Fruit fly (Drosophila melanogaster) whole organism, embryonic: Measurements from ENCODE around the gene CG43815.

Experiments used
- Abd-B ChIP-seq: fragments of 200-800 bp; sonication (Bioruptor generic); optimal IDR thresholded peaks from 2 replicates; lab custom pipeline; 2018; ENCODE audit warnings: missing biosample characterization, mild to moderate bottlenecking, missing genetic modification characterization, moderate library complexity
- CG11247 ChIP-seq: fragments of 200-800 bp; sonication (Bioruptor generic); IDR thresholded peaks from 2 replicates; pipeline ENCODE4 v1.3.6; 2022; ENCODE audit warnings: missing biosample characterization, missing genetic modification characterization
- CG12659 ChIP-seq: fragments of 200-800 bp; sonication (Bioruptor generic); optimal IDR thresholded peaks from 3 replicates; lab custom pipeline; 2017; ENCODE audit warnings: mild to moderate bottlenecking, missing biosample characterization, missing genetic modification reagents, missing genetic modification characterization
- CG12942 ChIP-seq: fragments of 200-800 bp; sonication (Bioruptor generic); optimal IDR thresholded peaks from 3 replicates; lab custom pipeline; 2016; ENCODE audit warnings: missing biosample characterization, missing genetic modification characterization
- CG13123 ChIP-seq: fragments of 200-800 bp; sonication (Bioruptor generic); optimal IDR thresholded peaks from 2 replicates; lab custom pipeline; 2016; ENCODE audit warnings: missing biosample characterization, missing genetic modification characterization
- CG13424 ChIP-seq: fragments of 200-800 bp; sonication (Bioruptor generic); optimal IDR thresholded peaks from 2 replicates; lab custom pipeline; 2019; ENCODE audit warnings: missing biosample characterization, mild to moderate bottlenecking, missing genetic modification characterization, moderate library complexity
- CG14050 ChIP-seq: fragments of 200-800 bp; sonication (Bioruptor generic); IDR thresholded peaks from 3 replicates; pipeline ENCODE4 v1.3.6; 2022; ENCODE audit warnings: missing biosample characterization, missing genetic modification characterization
- CG15601 ChIP-seq: fragments of 200-800 bp; sonication (Bioruptor generic); optimal IDR thresholded peaks from 3 replicates; lab custom pipeline; 2019; ENCODE audit warnings: missing biosample characterization, mild to moderate bottlenecking, missing genetic modification characterization, moderate library complexity
- CG17361 ChIP-seq: fragments of 200-800 bp; sonication (Bioruptor generic); IDR thresholded peaks from 3 replicates; pipeline ENCODE4 v1.3.6; 2022; ENCODE audit warnings: missing biosample characterization, missing genetic modification characterization
- CG1792 ChIP-seq: fragments of 200-800 bp; sonication (Bioruptor generic); optimal IDR thresholded peaks from 2 replicates; lab custom pipeline; 2016; ENCODE audit warnings: missing biosample characterization, missing genetic modification characterization
- CG18599 ChIP-seq: fragments of 200-800 bp; sonication (Bioruptor generic); optimal IDR thresholded peaks from 3 replicates; lab custom pipeline; 2017; ENCODE audit warnings: missing biosample characterization, missing genetic modification characterization, mild to moderate bottlenecking, moderate library complexity, missing genetic modification reagents
- CG2199 ChIP-seq: fragments of 200-800 bp; sonication (Bioruptor generic); IDR thresholded peaks from 3 replicates; pipeline ENCODE4 v1.3.6; 2022; ENCODE audit warnings: missing biosample characterization, missing genetic modification characterization
- CG30020 ChIP-seq: fragments of 200-800 bp; optimal IDR thresholded peaks from 2 replicates; lab custom pipeline; 2019; ENCODE audit warnings: missing biosample characterization, mild to moderate bottlenecking, missing genetic modification characterization, moderate library complexity
- CG30403 ChIP-seq: fragments of 200-800 bp; sonication (Bioruptor generic); optimal IDR thresholded peaks from 3 replicates; lab custom pipeline; 2016; ENCODE audit warnings: missing biosample characterization, missing genetic modification characterization
- CG3163 ChIP-seq: fragments of 200-800 bp; sonication (Bioruptor generic); optimal IDR thresholded peaks from 3 replicates; lab custom pipeline; 2016; ENCODE audit warnings: missing biosample characterization, missing genetic modification characterization
- CG3281 ChIP-seq: fragments of 200-800 bp; sonication (Bioruptor generic); optimal IDR thresholded peaks from 3 replicates; lab custom pipeline; 2017; ENCODE audit warnings: missing biosample characterization, mild to moderate bottlenecking, missing genetic modification characterization
- CG43689 ChIP-seq: fragments of 200-800 bp; sonication (Bioruptor generic); IDR thresholded peaks from 2 replicates; pipeline ENCODE4 v1.3.6; 2022; ENCODE audit warnings: missing biosample characterization, missing genetic modification characterization
- CG4424 ChIP-seq: fragments of 200-800 bp; sonication (Bioruptor generic); optimal IDR thresholded peaks from 3 replicates; lab custom pipeline; 2016; ENCODE audit warnings: missing biosample characterization, missing genetic modification characterization
- CG6791 ChIP-seq: fragments of 200-800 bp; sonication (Bioruptor generic); IDR thresholded peaks from 3 replicates; pipeline ENCODE4 v1.3.6; 2022; ENCODE audit warnings: missing biosample characterization, missing genetic modification characterization; ENCODE audit not compliant: partially characterized antibody
- CG6813 ChIP-seq: fragments of 200-800 bp; sonication (Bioruptor generic); optimal IDR thresholded peaks from 2 replicates; lab custom pipeline; 2017; ENCODE audit warnings: missing biosample characterization, missing genetic modification characterization, mild to moderate bottlenecking, moderate library complexity, missing genetic modification reagents
- CG7271 ChIP-seq: fragments of 200-800 bp; sonication (Bioruptor generic); optimal IDR thresholded peaks from 2 replicates; lab custom pipeline; 2018; ENCODE audit warnings: missing biosample characterization, mild to moderate bottlenecking, missing genetic modification characterization, moderate library complexity
- CG7928 ChIP-seq: fragments of 200-800 bp; sonication (Bioruptor generic); optimal IDR thresholded peaks from 2 replicates; lab custom pipeline; 2017; ENCODE audit warnings: missing biosample characterization, mild to moderate bottlenecking, missing genetic modification characterization
- CG8281 ChIP-seq: fragments of 200-800 bp; sonication (Bioruptor generic); optimal IDR thresholded peaks from 2 replicates; lab custom pipeline; 2018; ENCODE audit warnings: missing biosample characterization, mild to moderate bottlenecking, missing genetic modification characterization, moderate library complexity
- CG9215 ChIP-seq: fragments of 200-800 bp; sonication (Bioruptor generic); IDR thresholded peaks from 2 replicates; pipeline ENCODE4 v1.3.6; 2022; ENCODE audit warnings: missing biosample characterization, missing genetic modification characterization
- CG9437 ChIP-seq: fragments of 200-800 bp; sonication (Bioruptor generic); optimal IDR thresholded peaks from 2 replicates; lab custom pipeline; 2018; ENCODE audit warnings: missing biosample characterization, mild to moderate bottlenecking, missing genetic modification characterization
- Dll ChIP-seq: fragments of 200-800 bp; sonication (Bioruptor generic); IDR thresholded peaks from 4 replicates; pipeline ENCODE4 v1.3.6; 2022; ENCODE audit warnings: missing biosample characterization, missing genetic modification characterization; ENCODE audit not compliant: partially characterized antibody
- Fer1 ChIP-seq: fragments of 200-800 bp; sonication (Bioruptor generic); optimal IDR thresholded peaks from 2 replicates; lab custom pipeline; 2017; ENCODE audit warnings: missing biosample characterization, mild to moderate bottlenecking, missing genetic modification characterization
- Lim3 ChIP-seq: fragments of 200-800 bp; sonication (Bioruptor generic); IDR thresholded peaks from 2 replicates; pipeline ENCODE4 v1.3.6; 2022; ENCODE audit warnings: missing biosample characterization, missing genetic modification characterization
- Mad ChIP-seq: fragments of 200-800 bp; sonication (Bioruptor generic); optimal IDR thresholded peaks from 2 replicates; lab custom pipeline; 2016; ENCODE audit warnings: missing biosample characterization, missing genetic modification characterization
- NK7.1 ChIP-seq: fragments of 200-800 bp; sonication (Bioruptor generic); optimal IDR thresholded peaks from 3 replicates; lab custom pipeline; 2016; ENCODE audit warnings: missing biosample characterization, missing genetic modification characterization
- Nf-YC ChIP-seq: fragments of 200-800 bp; optimal IDR thresholded peaks from 3 replicates; lab custom pipeline; 2019; ENCODE audit warnings: missing biosample characterization, mild to moderate bottlenecking, missing genetic modification characterization, moderate library complexity
- Poxn ChIP-seq: fragments of 200-800 bp; sonication (Bioruptor generic); IDR thresholded peaks from 2 replicates; pipeline ENCODE4 v1.3.6; 2022; ENCODE audit warnings: missing biosample characterization, missing genetic modification characterization
- Sin3A ChIP-seq: fragments of >200 bp; optimal IDR thresholded peaks from 2 replicates; lab custom pipeline; 2018
- TFAM ChIP-seq: fragments of 200-800 bp; sonication (Bioruptor generic); optimal IDR thresholded peaks from 2 replicates; lab custom pipeline; 2017; ENCODE audit warnings: missing biosample characterization, missing genetic modification characterization, inconsistent platforms
- Vsx1 ChIP-seq: fragments of 200-800 bp; sonication (Bioruptor generic); optimal IDR thresholded peaks from 2 replicates; lab custom pipeline; 2017; ENCODE audit warnings: missing biosample characterization, mild to moderate bottlenecking, missing genetic modification characterization, missing genetic modification reagents
- ase ChIP-seq: fragments of 200-800 bp; sonication (Bioruptor generic); IDR thresholded peaks from 3 replicates; pipeline ENCODE4 v1.3.6; 2022; ENCODE audit warnings: missing biosample characterization, missing genetic modification characterization
- bbx ChIP-seq: fragments of 200-800 bp; sonication (Bioruptor generic); IDR thresholded peaks from 2 replicates; pipeline ENCODE4 v1.3.6; 2022; ENCODE audit warnings: missing biosample characterization, missing genetic modification characterization; ENCODE audit not compliant: partially characterized antibody
- bowl ChIP-seq: fragments of 200-800 bp; sonication (Bioruptor generic); IDR thresholded peaks from 2 replicates; pipeline ENCODE4 v1.3.6; 2022; ENCODE audit warnings: missing biosample characterization, missing genetic modification characterization
- croc ChIP-seq: fragments of 200-800 bp; sonication (Bioruptor generic); conservative IDR thresholded peaks from 3 replicates; pipeline ENCODE4 v1.3.6; 2022; ENCODE audit warnings: missing biosample characterization, missing genetic modification characterization
- cwo ChIP-seq: fragments of 200-800 bp; sonication (Bioruptor generic); optimal IDR thresholded peaks from 3 replicates; lab custom pipeline; 2017; ENCODE audit warnings: missing biosample characterization, missing genetic modification characterization, mild to moderate bottlenecking, moderate library complexity, missing genetic modification reagents
- emc ChIP-seq: fragments of 200-800 bp; sonication (Bioruptor generic); optimal IDR thresholded peaks from 2 replicates; lab custom pipeline; 2016; ENCODE audit warnings: missing biosample characterization, missing genetic modification characterization
- klu ChIP-seq: fragments of 200-800 bp; sonication (Bioruptor generic); IDR thresholded peaks from 2 replicates; pipeline ENCODE4 v1.3.6; 2022; ENCODE audit warnings: missing biosample characterization, missing genetic modification characterization
- knrl ChIP-seq: fragments of 200-800 bp; sonication (Bioruptor generic); IDR thresholded peaks from 3 replicates; pipeline ENCODE4 v1.3.6; 2022; ENCODE audit warnings: missing biosample characterization, missing genetic modification characterization; ENCODE audit not compliant: partially characterized antibody
- org-1 ChIP-seq: fragments of 200-800 bp; sonication (Bioruptor generic); optimal IDR thresholded peaks from 2 replicates; lab custom pipeline; 2017; ENCODE audit warnings: missing biosample characterization, missing genetic modification characterization
- sens ChIP-seq: fragments of 200-800 bp; sonication (Bioruptor generic); peaks from one replicate; lab custom pipeline; 2016; ENCODE audit warnings: missing biosample characterization, missing genetic modification characterization
- slp2 ChIP-seq: fragments of 200-800 bp; sonication (Bioruptor generic); optimal IDR thresholded peaks from 2 replicates; lab custom pipeline; 2016; ENCODE audit warnings: missing biosample characterization, missing genetic modification characterization
- ssp ChIP-seq: fragments of 200-800 bp; sonication (Bioruptor generic); IDR thresholded peaks from 2 replicates; pipeline ENCODE4 v1.3.6; 2022; ENCODE audit warnings: missing biosample characterization, missing genetic modification characterization
- tin ChIP-seq: fragments of 200-800 bp; sonication (Bioruptor generic); optimal IDR thresholded peaks from 3 replicates; lab custom pipeline; 2016; ENCODE audit warnings: missing biosample characterization, missing genetic modification characterization
- tna ChIP-seq: fragments of 200-800 bp; sonication (Bioruptor generic); IDR thresholded peaks from 2 replicates; pipeline ENCODE4 v1.3.6; 2022; ENCODE audit warnings: missing biosample characterization, missing genetic modification characterization; ENCODE audit not compliant: partially characterized antibody
- zen2 ChIP-seq: fragments of 200-800 bp; sonication (Bioruptor generic); IDR thresholded peaks from 3 replicates; pipeline ENCODE4 v1.3.6; 2022; ENCODE audit warnings: missing biosample characterization, missing genetic modification characterization; ENCODE audit not compliant: partially characterized antibody

Gene CG43815

dm6 chr2L:3575679-3576442 lies at the start of gene CG43815 (continued):
- TF ChIP-seq cwo (GFP tag; lab: Kevin White, UChicago) (no peak), bbx (GFP tag; lab: Robert Waterston, UW) (no peak), TFAM (GFP tag; lab: Kevin White, UChicago) (no peak), CG9215 (GFP tag; lab: Robert Waterston, UW) (no peak), zen2 (GFP tag; lab: Robert Waterston, UW) (no peak), Nf-YC (tag; lab: Kevin White, UChicago) (no peak), ase (no peak), Mad (GFP tag; lab: Kevin White, UChicago) (no peak), CG11247 (GFP tag; lab: Robert Waterston, UW) (no peak), NK7.1 (GFP tag; lab: Kevin White, UChicago) (no peak), CG6791 (GFP tag; lab: Robert Waterston, UW) (no peak), CG12659 (GFP tag; lab: Kevin White, UChicago) (no peak), CG2199 (no peak), Vsx1 (no peak), CG3163 (GFP tag; lab: Kevin White, UChicago) (no peak), CG17361 (GFP tag; lab: Robert Waterston, UW) (no peak), CG9437 (no peak), CG13123 (GFP tag; lab: Kevin White, UChicago) (no peak), emc (GFP tag; lab: Kevin White, UChicago) (no peak), CG6813 (GFP tag; lab: Kevin White, UChicago) (peak; percentile 18), sens (GFP tag; lab: Kevin White, UChicago) (peak; percentile 84), Lim3 (no peak), Sin3A (lab: Kevin White, UChicago) (no peak), CG8281 (no peak), CG13424 (tag; lab: Kevin White, UChicago) (no peak), CG18599 (peak; percentile 3), Dll (GFP tag; lab: Robert Waterston, UW) (no peak), tna (GFP tag; lab: Robert Waterston, UW) (no peak), CG43689 (no peak), CG4424 (GFP tag; lab: Kevin White, UChicago) (peak; percentile 14), CG7928 (GFP tag; lab: Kevin White, UChicago) (no peak), bowl (GFP tag; lab: Robert Waterston, UW) (no peak), tin (no peak), klu (GFP tag; lab: Robert Waterston, UW) (no peak), ssp (GFP tag; lab: Robert Waterston, UW) (no peak), CG30403 (GFP tag; lab: Kevin White, UChicago) (peak; percentile 22), CG12942 (GFP tag; lab: Kevin White, UChicago) (no peak), CG30020 (tag; lab: Kevin White, UChicago) (no peak), croc (GFP tag; lab: Robert Waterston, UW) (no peak), CG3281 (GFP tag; lab: Kevin White, UChicago) (no peak), CG14050 (GFP tag; lab: Robert Waterston, UW) (no peak), slp2 (no peak), Abd-B (GFP tag; lab: Kevin White, UChicago) (no peak), CG7271 (no peak), Fer1 (GFP tag; lab: Kevin White, UChicago) (no peak), CG15601 (tag; lab: Kevin White, UChicago) (no peak), org-1 (GFP tag; lab: Kevin White, UChicago) (no peak), Poxn (no peak), knrl (GFP tag; lab: Robert Waterston, UW) (no peak), CG1792 (no peak)
